Worm (Caenorhabditis elegans) whole organism, L2 larva: Measurements from ENCODE around the gene daf-1.

Source experiments
- Y55F3AM.14 ChIP-seq: fragments of 200-800 bp; sonication (Bioruptor generic); optimal IDR thresholded peaks from 2 replicates; lab custom pipeline; 2018; ENCODE audit warnings: mild to moderate bottlenecking, missing genetic modification characterization, missing compliant biosample characterization
- ceh-82 ChIP-seq: fragments of 150-350 bp; optimal IDR thresholded peaks from 2 replicates; lab custom pipeline; 2014; ENCODE audit warnings: missing biosample characterization, missing genetic modification characterization
- crh-2 ChIP-seq: sonication (generic microtip); optimal IDR thresholded peaks from 2 replicates; lab custom pipeline; 2017; ENCODE audit warnings: missing biosample characterization, missing genetic modification characterization
- lin-13 ChIP-seq: fragments of 150-350 bp; optimal IDR thresholded peaks from 2 replicates; lab custom pipeline; 2014; ENCODE audit warnings: missing biosample characterization, missing genetic modification reagents, missing genetic modification characterization
- mab-5 ChIP-seq: fragments of 150-350 bp; optimal IDR thresholded peaks from 2 replicates; lab custom pipeline; 2014; ENCODE audit warnings: missing biosample characterization, missing genetic modification characterization
- skn-1 ChIP-seq: sonication (generic microtip); optimal IDR thresholded peaks from 2 replicates; lab custom pipeline; 2017; ENCODE audit warnings: missing biosample characterization, missing genetic modification characterization

DNA sequence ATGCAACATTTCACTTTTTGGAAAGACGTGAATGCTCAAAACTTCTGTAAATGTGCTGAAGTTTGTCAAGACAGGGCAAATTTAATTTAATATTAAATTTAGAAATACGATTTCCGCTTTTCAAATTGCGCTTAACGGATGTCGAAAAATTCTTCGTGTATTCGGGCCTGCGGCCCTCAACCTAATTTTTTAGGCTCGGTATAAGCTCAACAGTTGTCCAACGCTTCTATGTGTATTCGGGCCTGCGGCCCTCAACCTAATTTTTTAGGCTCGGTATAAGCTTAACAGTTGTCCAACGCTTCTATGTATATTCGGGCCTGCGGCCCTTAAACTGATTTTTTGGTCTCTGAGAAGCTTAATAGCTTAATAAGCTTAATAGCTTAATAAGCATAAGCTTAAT, 13.4 kb upstream of the daf-1 start:
- no peak for TF ChIP-seq mab-5
- TF ChIP-seq skn-1 (tag; lab: Kevin White, UChicago) = no peak
- TF ChIP-seq ceh-82 (tag; lab: Kevin White, UChicago) = no peak
- TF ChIP-seq lin-13 (GFP tag; lab: Kevin White, UChicago) = no peak
- no peak for TF ChIP-seq crh-2 (tag; lab: Kevin White, UChicago)
- no peak for TF ChIP-seq Y55F3AM.14 (GFP tag; lab: Kevin White, UChicago)
